Worm (Caenorhabditis elegans) whole organism, mixed stage, embryonic: ENCODE data around the gene F56A8.3.

ENCODE experiments used
- M03D4.4 ChIP-seq: sonication (generic microtip); optimal IDR thresholded peaks from 2 replicates; lab custom pipeline; 2017; ENCODE audit warnings: mild to moderate bottlenecking, missing genetic modification characterization, missing compliant biosample characterization
- ceh-43 ChIP-seq: fragments of 200-800 bp; sonication (Bioruptor generic); optimal IDR thresholded peaks from 2 replicates; lab custom pipeline; 2018; ENCODE audit warnings: mild to moderate bottlenecking, missing genetic modification characterization, moderate library complexity, missing compliant biosample characterization
- ces-1 ChIP-seq: fragments of 150-350 bp; optimal IDR thresholded peaks from 2 replicates; lab custom pipeline; 2014; ENCODE audit warnings: missing biosample characterization, missing genetic modification reagents, missing genetic modification characterization
- elt-1 ChIP-seq: sonication (generic microtip); optimal IDR thresholded peaks from 2 replicates; lab custom pipeline; 2017; ENCODE audit warnings: missing genetic modification characterization, mild to moderate bottlenecking, missing compliant biosample characterization, antibody characterized with exemption, moderate library complexity, borderline replicate concordance; ENCODE audit not compliant: insufficient read depth
- lin-32 ChIP-seq: fragments of 200-800 bp; sonication (Bioruptor generic); optimal IDR thresholded peaks from 2 replicates; lab custom pipeline; 2018; ENCODE audit warnings: mild to moderate bottlenecking, missing genetic modification characterization, missing compliant biosample characterization
- mls-2 ChIP-seq: sonication (generic microtip); optimal IDR thresholded peaks from 2 replicates; lab custom pipeline; 2016; ENCODE audit warnings: mild to moderate bottlenecking, missing genetic modification characterization, moderate library complexity, missing compliant biosample characterization
- nhr-2 ChIP-seq: fragments of 150-350 bp; optimal IDR thresholded peaks from 2 replicates; lab custom pipeline; 2014; ENCODE audit warnings: missing biosample characterization, missing genetic modification characterization
- nhr-237 ChIP-seq: fragments of 150-350 bp; optimal IDR thresholded peaks from 2 replicates; lab custom pipeline; 2014; ENCODE audit warnings: missing biosample characterization, missing genetic modification characterization
- nhr-28 ChIP-seq: fragments of 150-350 bp; optimal IDR thresholded peaks from 2 replicates; lab custom pipeline; 2014; ENCODE audit warnings: missing biosample characterization, missing genetic modification characterization
- nhr-76 ChIP-seq: sonication (generic microtip); optimal IDR thresholded peaks from 2 replicates; lab custom pipeline; 2017; ENCODE audit warnings: missing biosample characterization, missing genetic modification characterization
- pha-4 ChIP-seq: fragments of 150-350 bp; optimal IDR thresholded peaks from 2 replicates; lab custom pipeline; 2018; ENCODE audit warnings: missing biosample characterization, missing genetic modification reagents, missing genetic modification characterization
- sem-2 ChIP-seq: fragments of 200-800 bp; sonication (Bioruptor generic); optimal IDR thresholded peaks from 2 replicates; lab custom pipeline; 2018; ENCODE audit warnings: mild to moderate bottlenecking, missing genetic modification characterization, missing compliant biosample characterization
- sptf-1 ChIP-seq: sonication (generic microtip); optimal IDR thresholded peaks from 2 replicates; lab custom pipeline; 2017; ENCODE audit warnings: mild to moderate bottlenecking, missing genetic modification characterization, moderate library complexity, missing compliant biosample characterization
- tbx-8 ChIP-seq: fragments of 200-800 bp; sonication (Bioruptor generic); optimal IDR thresholded peaks from 2 replicates; lab custom pipeline; 2018; ENCODE audit warnings: mild to moderate bottlenecking, missing genetic modification characterization, moderate library complexity, missing compliant biosample characterization
- unc-120 ChIP-seq: sonication (generic microtip); optimal IDR thresholded peaks from 2 replicates; lab custom pipeline; 2017; ENCODE audit warnings: missing genetic modification characterization, missing compliant biosample characterization; ENCODE audit not compliant: poor library complexity, severe bottlenecking
- unc-39 ChIP-seq: fragments of 150-350 bp; optimal IDR thresholded peaks from 2 replicates; lab custom pipeline; 2014; ENCODE audit warnings: missing biosample characterization, missing genetic modification characterization
- unc-62 ChIP-seq: fragments of 150-350 bp; optimal IDR thresholded peaks from 2 replicates; lab custom pipeline; 2014; ENCODE audit warnings: missing biosample characterization, missing genetic modification reagents, missing genetic modification characterization
- zip-8 ChIP-seq: fragments of 150-350 bp; optimal IDR thresholded peaks from 2 replicates; lab custom pipeline; 2014; ENCODE audit warnings: missing biosample characterization, missing genetic modification characterization

Gene F56A8.3

DNA sequence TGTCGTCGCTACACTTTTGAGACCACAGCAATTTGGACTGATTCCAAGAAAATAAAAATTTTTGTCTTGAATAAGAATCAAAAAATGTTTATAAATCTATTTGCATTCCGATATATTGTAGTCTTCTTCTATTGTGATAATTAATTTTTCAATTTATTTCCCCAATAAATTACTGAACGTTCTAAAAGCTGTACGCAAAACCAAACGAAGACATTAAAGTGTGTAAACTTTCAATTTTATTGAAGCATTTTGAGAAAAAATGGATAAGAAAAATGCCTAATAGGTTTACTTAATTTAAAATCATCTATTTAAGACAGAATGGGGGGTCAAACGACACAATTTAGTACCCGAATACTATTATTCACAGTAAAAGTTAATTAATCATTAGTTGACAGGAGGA is 45.9 kb downstream of the F56A8.3 start:
- no peak for TF ChIP-seq ces-1 (GFP tag; lab: Kevin White, UChicago)
- TF ChIP-seq zip-8 (tag; lab: Kevin White, UChicago), result no peak
- no peak for TF ChIP-seq ceh-43 (GFP tag; lab: Kevin White, UChicago)
- TF ChIP-seq mls-2 (tag; lab: Kevin White, UChicago), result no peak
- no peak for TF ChIP-seq nhr-237 (tag; lab: Kevin White, UChicago)
- no peak for TF ChIP-seq sem-2 (GFP tag; lab: Kevin White, UChicago)

DNA sequence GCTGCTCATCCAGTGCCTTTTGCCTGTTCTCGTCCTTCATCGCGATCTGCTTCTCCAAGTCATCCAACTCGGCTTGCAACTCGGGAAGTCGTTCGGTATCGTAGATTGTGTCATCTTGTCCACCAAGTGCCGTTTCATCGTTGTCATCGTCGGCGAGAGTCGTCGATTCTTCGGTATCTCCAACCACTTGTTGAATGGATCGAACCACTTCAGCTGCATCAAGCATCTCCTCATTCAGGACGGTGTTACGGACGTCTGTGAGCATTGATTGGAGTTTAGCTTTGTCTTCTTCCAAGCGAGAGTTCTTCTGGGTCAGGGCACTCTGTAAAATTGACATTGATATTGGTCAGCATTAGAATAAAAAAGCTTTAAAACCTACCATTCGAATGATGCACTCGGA is 48.9 kb downstream of the F56A8.3 start:
- TF ChIP-seq sptf-1 (tag; lab: Kevin White, UChicago), result no peak

DNA sequence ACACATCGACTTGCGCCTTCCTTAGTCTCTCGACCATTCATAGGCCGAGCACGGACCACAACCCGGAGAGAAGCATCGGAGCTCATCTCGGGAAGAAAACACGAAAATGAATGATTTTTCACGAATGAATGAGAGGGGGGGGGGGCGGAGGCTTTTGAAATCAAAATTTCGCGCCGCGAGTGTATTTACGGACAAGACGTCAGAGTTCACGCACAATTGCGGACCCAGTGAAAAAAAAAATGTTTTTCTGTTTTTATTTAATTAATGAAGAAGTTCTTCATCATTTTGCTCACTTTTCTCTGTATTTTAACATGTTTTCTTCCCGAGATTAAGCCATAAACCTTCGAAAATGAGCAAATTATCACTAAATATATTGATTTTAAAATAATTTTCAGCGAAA is 50.4 kb downstream of the F56A8.3 start, which contains the start of the genes klp-19 and slc-36.1:
klp-19 (minus strand) TSS at position 153 of the 400 bp plus-strand sequence.
slc-36.1 (plus strand) TSS at position 396 of the 400 bp plus-strand sequence.
- no peak for TF ChIP-seq unc-39 (tag; lab: Kevin White, UChicago)
- TF ChIP-seq nhr-76, result no peak
- no peak for TF ChIP-seq tbx-8
- TF ChIP-seq sptf-1 (tag; lab: Kevin White, UChicago), result peak; percentile 38
- TF ChIP-seq M03D4.4, result peak; percentile 17
- TF ChIP-seq unc-62 (GFP tag; lab: Kevin White, UChicago), result no peak
- no peak for TF ChIP-seq nhr-28 (tag; lab: Kevin White, UChicago)
- no peak for TF ChIP-seq nhr-2 (tag; lab: Kevin White, UChicago)
- no peak for TF ChIP-seq pha-4 (tag; lab: Kevin White, UChicago)
- no peak for TF ChIP-seq unc-120 (tag; lab: Kevin White, UChicago)
- peak; percentile 86 for TF ChIP-seq ces-1 (GFP tag; lab: Kevin White, UChicago)
- no peak for TF ChIP-seq lin-32

DNA sequence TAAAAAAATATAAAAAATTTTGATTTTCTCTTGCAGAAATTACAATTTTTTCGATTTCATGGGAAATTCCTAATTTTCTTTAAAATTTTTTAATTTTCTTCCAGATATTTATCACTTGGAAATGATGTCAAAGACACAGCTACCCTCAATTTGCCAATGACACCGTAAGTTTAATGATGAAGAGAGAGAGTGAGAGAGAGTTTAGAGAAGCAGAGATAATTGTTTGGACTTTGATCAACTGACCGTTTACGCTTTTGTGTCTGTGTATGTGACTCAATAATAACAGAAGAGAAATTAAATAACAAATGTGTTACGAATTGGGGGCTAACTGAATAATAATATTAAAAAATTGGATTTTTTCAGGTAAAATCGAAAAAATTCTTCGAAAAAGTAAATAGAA is 53.9 kb downstream of the F56A8.3 start:
- TF ChIP-seq elt-1 (no peak), nhr-237 (tag; lab: Kevin White, UChicago) (peak; percentile 14)
